Fruit fly (Drosophila melanogaster) whole organism, wandering third instar larva: ENCODE measurements around the gene D12.
A peak's percentile ranks its signal among the peaks of the same experiment; 100 is the strongest.

ENCODE experiments used
- CG32264 ChIP-seq: fragments of 200-800 bp; sonication (Bioruptor generic); optimal IDR thresholded peaks from 2 replicates; lab custom pipeline; 2016; ENCODE audit warnings: missing biosample characterization, missing genetic modification characterization
- CG9705 ChIP-seq: fragments of 200-800 bp; sonication (Bioruptor generic); optimal IDR thresholded peaks from 2 replicates; lab custom pipeline; 2018; ENCODE audit warnings: missing biosample characterization, mild to moderate bottlenecking, missing genetic modification characterization
- CrebA ChIP-seq: fragments of 200-800 bp; sonication (Bioruptor generic); optimal IDR thresholded peaks from 2 replicates; lab custom pipeline; 2016; ENCODE audit warnings: missing biosample characterization, mild to moderate bottlenecking, missing genetic modification characterization, borderline replicate concordance
- Dfd ChIP-seq: fragments of >200 bp; optimal IDR thresholded peaks from 2 replicates; lab custom pipeline; 2017; ENCODE audit warnings: missing biosample characterization, missing genetic modification characterization
- Dif ChIP-seq: fragments of 200-275, 200-300 bp; sonication (Bioruptor generic); optimal IDR thresholded peaks from 2 replicates; lab custom pipeline; 2018; ENCODE audit warnings: missing biosample characterization, missing genetic modification characterization; ENCODE audit not compliant: partially characterized antibody
- GATAd ChIP-seq: sonication (Bioruptor generic); optimal IDR thresholded peaks from 2 replicates; lab custom pipeline; 2016; ENCODE audit warnings: missing biosample characterization, missing genetic modification characterization
- HLH106 ChIP-seq: fragments of 200-800 bp; optimal IDR thresholded peaks from 3 replicates; lab custom pipeline; 2019; ENCODE audit warnings: missing biosample characterization, mild to moderate bottlenecking, missing genetic modification characterization, moderate library complexity
- Hnf4 ChIP-seq: fragments of 200-800 bp; sonication (Bioruptor generic); optimal IDR thresholded peaks from 2 replicates; lab custom pipeline; 2016; ENCODE audit warnings: missing biosample characterization, mild to moderate bottlenecking, missing genetic modification characterization
- Hr83 ChIP-seq: fragments of 200-300 bp; sonication (Bioruptor generic); optimal IDR thresholded peaks from 2 replicates; lab custom pipeline; 2016; ENCODE audit warnings: missing biosample characterization, mild to moderate bottlenecking, missing genetic modification characterization, moderate library complexity; ENCODE audit not compliant: poor library complexity, severe bottlenecking
- Jra ChIP-seq: sonication (Bioruptor generic); optimal IDR thresholded peaks from 2 replicates; lab custom pipeline; 2016; ENCODE audit warnings: missing biosample characterization, missing genetic modification characterization
- Mio ChIP-seq: sonication (Bioruptor generic); optimal IDR thresholded peaks from 2 replicates; lab custom pipeline; 2016; ENCODE audit warnings: missing biosample characterization, missing genetic modification characterization
- Myc ChIP-seq: fragments of >200 bp; optimal IDR thresholded peaks from 2 replicates; lab custom pipeline; 2017
- N ChIP-seq: fragments of >200 bp; optimal IDR thresholded peaks from 2 replicates; lab custom pipeline; 2018; ENCODE audit warnings: missing biosample characterization, missing external identifiers, missing genetic modification characterization
- OdsH ChIP-seq: fragments of 200-800 bp; sonication (Bioruptor generic); optimal IDR thresholded peaks from 2 replicates; lab custom pipeline; 2016; ENCODE audit warnings: missing biosample characterization, mild to moderate bottlenecking, missing genetic modification characterization
- Rel ChIP-seq, 2 experiments: fragments of 200-800 bp; sonication (Bioruptor generic) in 1 of 2; optimal IDR thresholded peaks; 2 replicates in 1 of 2; 3 replicates in 1 of 2; lab custom pipeline; 2016 to 2019; ENCODE audit warnings: mild to moderate bottlenecking in 2 of 2, missing biosample characterization in 2 of 2, missing genetic modification characterization in 2 of 2, moderate library complexity in 1 of 2
- Sp1 ChIP-seq: fragments of 200-800 bp; sonication (Bioruptor generic); optimal IDR thresholded peaks from 3 replicates; lab custom pipeline; 2019; ENCODE audit warnings: missing biosample characterization, mild to moderate bottlenecking, missing genetic modification characterization, moderate library complexity
- Vsx2 ChIP-seq: fragments of 200-300, 225-300 bp; sonication (Bioruptor generic); optimal IDR thresholded peaks from 2 replicates; lab custom pipeline; 2018; ENCODE audit warnings: missing biosample characterization, missing genetic modification characterization; ENCODE audit not compliant: partially characterized antibody
- br ChIP-seq: fragments of 200-800 bp; sonication (Bioruptor generic); optimal IDR thresholded peaks from 2 replicates; lab custom pipeline; 2016; ENCODE audit warnings: missing biosample characterization, missing genetic modification characterization
- brk ChIP-seq: fragments of 200-800 bp; sonication (Bioruptor generic); optimal IDR thresholded peaks from 2 replicates; lab custom pipeline; 2016; ENCODE audit warnings: missing biosample characterization, mild to moderate bottlenecking, missing genetic modification characterization
- dl ChIP-seq, 2 experiments: fragments of 175-275, 200-275 bp in 1 of 2; fragments of 200-275 bp in 1 of 2; sonication (Bioruptor generic); optimal IDR thresholded peaks; lab custom pipeline; 2018; ENCODE audit warnings: mild to moderate bottlenecking in 2 of 2, missing biosample characterization in 2 of 2, missing genetic modification characterization in 2 of 2, moderate library complexity in 2 of 2; ENCODE audit not compliant: partially characterized antibody in 2 of 2, insufficient read depth in 1 of 2
- dmrt93B ChIP-seq: fragments of 200-800 bp; sonication (Bioruptor generic); optimal IDR thresholded peaks from 2 replicates; lab custom pipeline; 2018; ENCODE audit warnings: missing biosample characterization, mild to moderate bottlenecking, missing genetic modification characterization
- dsf ChIP-seq: sonication (Bioruptor generic); optimal IDR thresholded peaks from 2 replicates; lab custom pipeline; 2016; ENCODE audit warnings: missing biosample characterization, missing genetic modification characterization, borderline replicate concordance
- ey ChIP-seq: fragments of 200-800 bp; sonication (Bioruptor generic); optimal IDR thresholded peaks from 2 replicates; lab custom pipeline; 2016; ENCODE audit warnings: missing biosample characterization, missing genetic modification characterization
- foxo ChIP-seq, 2 experiments: fragments of 200-800 bp; sonication (Bioruptor generic); optimal IDR thresholded peaks; 2 replicates in 1 of 2; 3 replicates in 1 of 2; lab custom pipeline; 2016 to 2017; ENCODE audit warnings: missing biosample characterization in 2 of 2, missing genetic modification characterization in 2 of 2
- h ChIP-seq: fragments of 200-800 bp; sonication (Bioruptor generic); optimal IDR thresholded peaks from 3 replicates; lab custom pipeline; 2016; ENCODE audit warnings: missing biosample characterization, mild to moderate bottlenecking, missing genetic modification characterization
- jim ChIP-seq: fragments of 175-275, 200-325 bp; sonication (Bioruptor generic); optimal IDR thresholded peaks from 2 replicates; lab custom pipeline; 2016; ENCODE audit warnings: missing biosample characterization, mild to moderate bottlenecking, missing genetic modification characterization
- lola ChIP-seq: fragments of >200 bp; optimal IDR thresholded peaks from 2 replicates; lab custom pipeline; 2017; ENCODE audit warnings: missing biosample characterization, missing genetic modification characterization
- pan ChIP-seq: fragments of >200 bp; optimal IDR thresholded peaks from 2 replicates; lab custom pipeline; 2017
- psq ChIP-seq: fragments of 200-800 bp; sonication (Bioruptor generic); optimal IDR thresholded peaks from 3 replicates; lab custom pipeline; 2017; ENCODE audit warnings: missing biosample characterization, mild to moderate bottlenecking, missing genetic modification characterization, moderate library complexity
- rgr ChIP-seq: fragments of 200-800 bp; sonication (Bioruptor generic); optimal IDR thresholded peaks from 3 replicates; lab custom pipeline; 2016; ENCODE audit warnings: missing biosample characterization, mild to moderate bottlenecking, missing genetic modification characterization
- sage ChIP-seq: fragments of 200-800 bp; sonication (Bioruptor generic); optimal IDR thresholded peaks from 2 replicates; lab custom pipeline; 2016; ENCODE audit warnings: missing biosample characterization, mild to moderate bottlenecking, missing genetic modification characterization
- tai ChIP-seq: sonication (Bioruptor generic); optimal IDR thresholded peaks from 2 replicates; lab custom pipeline; 2016; ENCODE audit warnings: missing biosample characterization, missing genetic modification characterization
- usp ChIP-seq: fragments of >200 bp; optimal IDR thresholded peaks from 2 replicates; lab custom pipeline; 2017; ENCODE audit warnings: missing biosample characterization, missing genetic modification characterization
- woc ChIP-seq: sonication (Bioruptor generic); optimal IDR thresholded peaks from 2 replicates; lab custom pipeline; 2016; ENCODE audit warnings: missing biosample characterization, mild to moderate bottlenecking, missing genetic modification characterization

The D12 gene

dm6 chr2L:8437176-8437575 lies at the start of gene D12, which contains the start of gene Chrac-14:
D12 (minus strand) TSS chr2L:8437365.
Chrac-14 (plus strand) TSS chr2L:8437405.
- TF ChIP-seq psq (GFP tag; lab: Kevin White, UChicago) (peak; percentile 41), tai (GFP tag; lab: Kevin White, UChicago) (no peak), rgr (GFP tag; lab: Kevin White, UChicago) (no peak), Myc (lab: Kevin White, UChicago) (peak; percentile 0), br (GFP tag; lab: Kevin White, UChicago) (no peak), Mio (GFP tag; lab: Kevin White, UChicago) (no peak), Hr83 (GFP tag; lab: Kevin White, UChicago) (peak; percentile 87), Sp1 (no peak), h (GFP tag; lab: Kevin White, UChicago) (no peak), woc (no peak), sage (GFP tag; lab: Kevin White, UChicago) (no peak), Jra (GFP tag; lab: Kevin White, UChicago) (no peak), HLH106 (tag; lab: Kevin White, UChicago) (no peak), OdsH (GFP tag; lab: Kevin White, UChicago) (peak; percentile 4), brk (GFP tag; lab: Kevin White, UChicago) (no peak), dsf (GFP tag; lab: Kevin White, UChicago) (no peak), CG32264 (no peak), Rel (GFP tag; optimal IDR thresholded peaks at IDR 0.05; lab: Kevin White, UChicago) (no peak), Rel (tag; optimal IDR thresholded peaks at IDR 0.05; lab: Kevin White, UChicago) (no peak), pan (no peak), jim (GFP tag; lab: Kevin White, UChicago) (no peak), CrebA (no peak), CG9705 (GFP tag; lab: Kevin White, UChicago) (no peak)

- peak; percentile 2 for TF ChIP-seq jim (GFP tag; lab: Kevin White, UChicago)
- no peak for TF ChIP-seq Dif (GFP tag; lab: Kevin White, UChicago)
- peak; percentile 45 for TF ChIP-seq Hnf4 (GFP tag; lab: Kevin White, UChicago)
- TF ChIP-seq lola, result no peak
- peak; percentile 7 for TF ChIP-seq OdsH (GFP tag; lab: Kevin White, UChicago)
- TF ChIP-seq br (GFP tag; lab: Kevin White, UChicago), result no peak
- no peak for TF ChIP-seq sage (GFP tag; lab: Kevin White, UChicago)
These were observed 48.4 kb upstream of the D12 start for dm6 chr2L:8485562-8485961.

dm6 chr2L:8481623-8482424 lies 44.7 kb upstream of the D12 start, which contains the start of gene CG43796:
CG43796 (plus strand) TSS chr2L:8482374.
- TF ChIP-seq h (GFP tag; lab: Kevin White, UChicago), result no peak
- TF ChIP-seq Dif (GFP tag; lab: Kevin White, UChicago), result no peak
- no peak for TF ChIP-seq GATAd (GFP tag; lab: Kevin White, UChicago)
- TF ChIP-seq psq (GFP tag; lab: Kevin White, UChicago), result no peak
- no peak for TF ChIP-seq Vsx2
- no peak for TF ChIP-seq pan
- TF ChIP-seq usp (GFP tag; lab: Kevin White, UChicago), result no peak
- TF ChIP-seq Rel (GFP tag; optimal IDR thresholded peaks at IDR 0.05; lab: Kevin White, UChicago), result no peak
- peak; percentile 50 for TF ChIP-seq Rel (tag; optimal IDR thresholded peaks at IDR 0.05; lab: Kevin White, UChicago)

dm6 chr2L:8480825-8481224 lies 43.7 kb upstream of the D12 start:
- TF ChIP-seq CG32264 (no peak), usp (GFP tag; lab: Kevin White, UChicago) (no peak), N (GFP tag; lab: Kevin White, UChicago) (no peak), pan (no peak), dsf (GFP tag; lab: Kevin White, UChicago) (no peak), dmrt93B (no peak), brk (GFP tag; lab: Kevin White, UChicago) (no peak), Rel (GFP tag; optimal IDR thresholded peaks at IDR 0.05; lab: Kevin White, UChicago) (no peak), Rel (tag; optimal IDR thresholded peaks at IDR 0.05; lab: Kevin White, UChicago) (no peak), h (GFP tag; lab: Kevin White, UChicago) (no peak), Dif (GFP tag; lab: Kevin White, UChicago) (no peak), foxo (GFP tag; optimal IDR thresholded peaks at IDR 0.05; lab: Kevin White, UChicago) (no peak), dl (GFP tag; optimal IDR thresholded peaks at IDR 0.05; lab: Kevin White, UChicago; ENCODE audit: insufficient read depth in 1 of 2, partially characterized antibody in 2 of 2) (no peak), Vsx2 (no peak), CrebA (no peak), Dfd (GFP tag; lab: Kevin White, UChicago) (no peak), jim (GFP tag; lab: Kevin White, UChicago) (no peak), ey (GFP tag; lab: Kevin White, UChicago) (no peak)
- TF ChIP-seq, all 38 proteins: peak for 0
